Fruit fly (Drosophila melanogaster) whole organism, prepupa: ENCODE data around the gene Cpr76Bd.
A peak's percentile ranks its signal among the peaks of the same experiment; 100 is the strongest.

Experiments
- Blimp-1 ChIP-seq: fragments of 200-800 bp; sonication (Bioruptor generic); optimal IDR thresholded peaks from 3 replicates; lab custom pipeline; 2017; ENCODE audit warnings: missing biosample characterization, missing genetic modification characterization, mild to moderate bottlenecking, moderate library complexity, missing genetic modification reagents
- CG10631 ChIP-seq: fragments of 200-800 bp; sonication (Bioruptor generic); optimal IDR thresholded peaks from 2 replicates; lab custom pipeline; 2016; ENCODE audit warnings: missing biosample characterization, missing genetic modification characterization
- CG10669 ChIP-seq: fragments of 200-800 bp; sonication (Bioruptor generic); optimal IDR thresholded peaks from 3 replicates; lab custom pipeline; 2018; ENCODE audit warnings: missing biosample characterization, mild to moderate bottlenecking, missing genetic modification characterization, moderate library complexity
- CG11294 ChIP-seq: fragments of 200-800 bp; sonication (Bioruptor generic); IDR thresholded peaks from 2 replicates; pipeline ENCODE4 v1.3.6; 2022; ENCODE audit warnings: missing biosample characterization, missing genetic modification characterization
- CG11762 ChIP-seq: fragments of 200-800 bp; sonication (Bioruptor generic); optimal IDR thresholded peaks from 3 replicates; lab custom pipeline; 2016; ENCODE audit warnings: missing biosample characterization, missing genetic modification characterization; ENCODE audit not compliant: insufficient read depth
- CG11902 ChIP-seq: fragments of 200-800 bp; sonication (Bioruptor generic); optimal IDR thresholded peaks from 3 replicates; lab custom pipeline; 2016; ENCODE audit warnings: missing biosample characterization, missing genetic modification characterization
- CG15336 ChIP-seq: fragments of 200-800 bp; sonication (Bioruptor generic); IDR thresholded peaks from 2 replicates; pipeline ENCODE4 v1.3.6; 2022; ENCODE audit warnings: missing biosample characterization, missing genetic modification characterization
- CG16779 ChIP-seq: fragments of 200-800 bp; sonication (Bioruptor generic); optimal IDR thresholded peaks from 3 replicates; lab custom pipeline; 2017; ENCODE audit warnings: missing biosample characterization, mild to moderate bottlenecking, missing genetic modification characterization
- CG32006 ChIP-seq: fragments of 200-800 bp; sonication (Bioruptor generic); optimal IDR thresholded peaks from 3 replicates; lab custom pipeline; 2017; ENCODE audit warnings: missing biosample characterization, mild to moderate bottlenecking, missing genetic modification characterization
- CG34406 ChIP-seq: fragments of 200-800 bp; sonication (Bioruptor generic); optimal IDR thresholded peaks from 3 replicates; lab custom pipeline; 2016; ENCODE audit warnings: missing biosample characterization, missing genetic modification characterization
- CG3919 ChIP-seq: fragments of 200-800 bp; sonication (Bioruptor generic); optimal IDR thresholded peaks from 3 replicates; lab custom pipeline; 2016; ENCODE audit warnings: missing biosample characterization, missing genetic modification characterization
- CG6163 ChIP-seq: fragments of 200-800 bp; sonication (Bioruptor generic); IDR thresholded peaks from 3 replicates; pipeline ENCODE4 v1.3.6; 2022; ENCODE audit warnings: missing biosample characterization, missing genetic modification characterization
- CG6276 ChIP-seq: fragments of 200-800 bp; sonication (Bioruptor generic); optimal IDR thresholded peaks from 2 replicates; lab custom pipeline; 2017; ENCODE audit warnings: missing biosample characterization, mild to moderate bottlenecking, missing genetic modification characterization
- CG6808 ChIP-seq: fragments of 200-800 bp; sonication (Bioruptor generic); optimal IDR thresholded peaks from 3 replicates; lab custom pipeline; 2017; ENCODE audit warnings: missing biosample characterization, missing genetic modification characterization, mild to moderate bottlenecking, moderate library complexity, missing genetic modification reagents
- CG8319 ChIP-seq: fragments of 200-800 bp; sonication (Bioruptor generic); optimal IDR thresholded peaks from 3 replicates; lab custom pipeline; 2016; ENCODE audit warnings: missing biosample characterization, missing genetic modification characterization
- CG9139 ChIP-seq: fragments of 200-800 bp; sonication (Bioruptor generic); optimal IDR thresholded peaks from 3 replicates; lab custom pipeline; 2017; ENCODE audit warnings: missing biosample characterization, mild to moderate bottlenecking, missing genetic modification characterization
- Eip75B ChIP-seq: fragments of 200-800 bp; sonication (Bioruptor generic); optimal IDR thresholded peaks from 3 replicates; lab custom pipeline; 2016; ENCODE audit warnings: missing biosample characterization, missing genetic modification characterization
- Eip78C ChIP-seq: fragments of 200-800 bp; sonication (Bioruptor generic); peaks from one replicate; lab custom pipeline; 2016; ENCODE audit warnings: missing biosample characterization, missing genetic modification characterization
- Eip93F ChIP-seq: fragments of 200-800 bp; sonication (Bioruptor generic); optimal IDR thresholded peaks from 2 replicates; lab custom pipeline; 2016; ENCODE audit warnings: missing biosample characterization, mild to moderate bottlenecking, missing genetic modification characterization
- Ets96B ChIP-seq: fragments of 200-800 bp; optimal IDR thresholded peaks from 2 replicates; lab custom pipeline; 2019; ENCODE audit warnings: missing biosample characterization, mild to moderate bottlenecking, missing genetic modification characterization, moderate library complexity
- Hr38 ChIP-seq: sonication (Bioruptor generic); optimal IDR thresholded peaks from 2 replicates; lab custom pipeline; 2016; ENCODE audit warnings: missing biosample characterization, missing genetic modification characterization
- Hr39 ChIP-seq: fragments of 200-800 bp; sonication (Bioruptor generic); optimal IDR thresholded peaks from 2 replicates; lab custom pipeline; 2016; ENCODE audit warnings: missing biosample characterization, missing genetic modification characterization
- Hr4 ChIP-seq: fragments of 200-800 bp; sonication (Bioruptor generic); optimal IDR thresholded peaks from 3 replicates; lab custom pipeline; 2016; ENCODE audit warnings: missing biosample characterization, missing genetic modification characterization
- Met ChIP-seq: fragments of 200-800 bp; sonication (Bioruptor generic); optimal IDR thresholded peaks from 3 replicates; lab custom pipeline; 2016; ENCODE audit warnings: missing biosample characterization, missing genetic modification characterization
- Sox102F ChIP-seq: fragments of 200-800 bp; sonication (Bioruptor generic); optimal IDR thresholded peaks from 2 replicates; lab custom pipeline; 2016; ENCODE audit warnings: missing biosample characterization, mild to moderate bottlenecking, missing genetic modification characterization
- Sox14 ChIP-seq: fragments of 200-800 bp; sonication (Bioruptor generic); optimal IDR thresholded peaks from 3 replicates; lab custom pipeline; 2016; ENCODE audit warnings: missing biosample characterization, missing genetic modification characterization
- Sox15 ChIP-seq: fragments of 200-800 bp; sonication (Bioruptor generic); optimal IDR thresholded peaks from 3 replicates; lab custom pipeline; 2016; ENCODE audit warnings: missing biosample characterization, missing genetic modification characterization
- achi ChIP-seq: fragments of 200-800 bp; sonication (Bioruptor generic); optimal IDR thresholded peaks from 3 replicates; lab custom pipeline; 2016; ENCODE audit warnings: missing biosample characterization, missing genetic modification characterization
- cyc ChIP-seq: fragments of 200-800 bp; sonication (Bioruptor generic); optimal IDR thresholded peaks from 3 replicates; lab custom pipeline; 2016; ENCODE audit warnings: missing biosample characterization, missing genetic modification characterization
- dac ChIP-seq: fragments of 200-800 bp; sonication (Bioruptor generic); optimal IDR thresholded peaks from 2 replicates; lab custom pipeline; 2017; ENCODE audit warnings: missing biosample characterization, mild to moderate bottlenecking, missing genetic modification characterization
- dsx ChIP-seq: fragments of 200-800 bp; optimal IDR thresholded peaks from 3 replicates; lab custom pipeline; 2019; ENCODE audit warnings: missing biosample characterization, mild to moderate bottlenecking, missing genetic modification characterization, moderate library complexity; ENCODE audit not compliant: poor library complexity, severe bottlenecking
- eg ChIP-seq: fragments of 200-800 bp; sonication (Bioruptor generic); IDR thresholded peaks from 3 replicates; pipeline ENCODE4 v1.3.6; 2022; ENCODE audit warnings: missing biosample characterization, missing genetic modification characterization
- esn ChIP-seq: fragments of 200-800 bp; sonication (Bioruptor generic); optimal IDR thresholded peaks from 2 replicates; lab custom pipeline; 2016; ENCODE audit warnings: missing biosample characterization, mild to moderate bottlenecking, missing genetic modification characterization, moderate library complexity
- fd59A ChIP-seq: fragments of 200-800 bp; sonication (Bioruptor generic); optimal IDR thresholded peaks from 2 replicates; lab custom pipeline; 2017; ENCODE audit warnings: missing biosample characterization, mild to moderate bottlenecking, missing genetic modification characterization, missing genetic modification reagents
- fd85E ChIP-seq: fragments of 200-800 bp; sonication (Bioruptor generic); optimal IDR thresholded peaks from 3 replicates; lab custom pipeline; 2016; ENCODE audit warnings: missing biosample characterization, missing genetic modification characterization
- lz ChIP-seq: fragments of 200-800 bp; sonication (Bioruptor generic); optimal IDR thresholded peaks from 3 replicates; lab custom pipeline; 2016; ENCODE audit warnings: missing biosample characterization, missing genetic modification characterization
- spab ChIP-seq: fragments of 200-800 bp; sonication (Bioruptor generic); optimal IDR thresholded peaks from 2 replicates; lab custom pipeline; 2017; ENCODE audit warnings: missing biosample characterization, mild to moderate bottlenecking, missing genetic modification characterization, missing genetic modification reagents
- ss ChIP-seq, 2 experiments: fragments of 200-800 bp; sonication (Bioruptor generic); optimal IDR thresholded peaks; 2 replicates in 1 of 2; 3 replicates in 1 of 2; lab custom pipeline; 2017 to 2018; ENCODE audit warnings: mild to moderate bottlenecking in 2 of 2, missing biosample characterization in 2 of 2, missing genetic modification characterization in 2 of 2, moderate library complexity in 1 of 2
- topi ChIP-seq: fragments of 200-800 bp; sonication (Bioruptor generic); optimal IDR thresholded peaks from 3 replicates; lab custom pipeline; 2016; ENCODE audit warnings: missing biosample characterization, missing genetic modification characterization
- vri ChIP-seq: fragments of 200-800 bp; sonication (Bioruptor generic); optimal IDR thresholded peaks from 3 replicates; lab custom pipeline; 2016; ENCODE audit warnings: missing biosample characterization, mild to moderate bottlenecking, missing genetic modification characterization

The Cpr76Bd gene

DNA sequence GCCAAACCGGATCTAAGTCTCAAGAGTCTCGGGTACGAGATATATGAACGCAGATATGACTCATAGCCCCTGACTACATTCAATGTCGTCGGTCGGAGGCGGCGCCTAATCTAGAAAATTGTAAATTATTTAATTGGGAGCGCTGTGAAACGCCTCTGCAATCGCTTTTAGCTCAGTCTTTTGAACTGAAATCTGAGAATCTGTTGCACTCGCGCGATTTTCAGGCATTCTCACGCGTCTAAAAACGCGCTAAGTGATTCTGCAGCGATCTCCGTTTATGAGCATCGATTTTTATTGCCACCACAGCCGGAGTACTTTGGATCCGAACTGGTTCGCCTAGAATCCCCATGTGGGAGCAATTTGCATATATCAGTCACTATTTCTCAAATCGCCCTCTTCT, 4.0 kb upstream of the Cpr76Bd start:
- TF ChIP-seq CG32006 (GFP tag; lab: Kevin White, UChicago) (no peak), vri (GFP tag; lab: Kevin White, UChicago) (no peak), fd85E (GFP tag; lab: Kevin White, UChicago) (no peak), topi (no peak), Eip93F (GFP tag; lab: Kevin White, UChicago) (no peak), fd59A (GFP tag; lab: Kevin White, UChicago) (no peak), Met (GFP tag; lab: Kevin White, UChicago) (no peak), Sox15 (GFP tag; lab: Kevin White, UChicago) (no peak)
- TF ChIP-seq, all 60 proteins: peak for 0

- no peak for TF ChIP-seq Blimp-1
- TF ChIP-seq CG8319 = no peak
- no peak for TF ChIP-seq CG10669
- no peak for TF ChIP-seq CG16779 (tag; lab: Kevin White, UChicago)
- TF ChIP-seq Sox15 (GFP tag; lab: Kevin White, UChicago) = no peak
- TF ChIP-seq Sox102F (GFP tag; lab: Kevin White, UChicago) = no peak
- no peak for TF ChIP-seq CG6808
- no peak for TF ChIP-seq Ets96B
- no peak for TF ChIP-seq cyc (GFP tag; lab: Kevin White, UChicago)
- TF ChIP-seq Eip75B (GFP tag; lab: Kevin White, UChicago) = no peak
- no peak for TF ChIP-seq dac (GFP tag; lab: Kevin White, UChicago)
- TF ChIP-seq CG34406 (GFP tag; lab: Kevin White, UChicago) = no peak
- TF ChIP-seq Sox14 = no peak
- TF ChIP-seq CG11762 (GFP tag; lab: Kevin White, UChicago) = no peak
Observed at dm6 chr3L:19544105-19544504, 11.6 kb downstream of the Cpr76Bd start, which contains the start of the genes CG46434 and Dred. Gene CG46434, minus strand, starts transcription at chr3L:19544205. Gene Dred, minus strand, starts transcription at chr3L:19544205.

dm6 chr3L:19544810-19545209, 12.3 kb downstream of the Cpr76Bd start, which contains the start of the genes CG46435 and Rcd7:
Gene CG46435, plus strand, starts transcription at chr3L:19545110.
Gene Rcd7, plus strand, starts transcription at chr3L:19545110.
- TF ChIP-seq CG11294 (GFP tag; lab: Robert Waterston, UW) (no peak), vri (GFP tag; lab: Kevin White, UChicago) (no peak), lz (no peak), eg (GFP tag; lab: Robert Waterston, UW) (no peak)

DNA sequence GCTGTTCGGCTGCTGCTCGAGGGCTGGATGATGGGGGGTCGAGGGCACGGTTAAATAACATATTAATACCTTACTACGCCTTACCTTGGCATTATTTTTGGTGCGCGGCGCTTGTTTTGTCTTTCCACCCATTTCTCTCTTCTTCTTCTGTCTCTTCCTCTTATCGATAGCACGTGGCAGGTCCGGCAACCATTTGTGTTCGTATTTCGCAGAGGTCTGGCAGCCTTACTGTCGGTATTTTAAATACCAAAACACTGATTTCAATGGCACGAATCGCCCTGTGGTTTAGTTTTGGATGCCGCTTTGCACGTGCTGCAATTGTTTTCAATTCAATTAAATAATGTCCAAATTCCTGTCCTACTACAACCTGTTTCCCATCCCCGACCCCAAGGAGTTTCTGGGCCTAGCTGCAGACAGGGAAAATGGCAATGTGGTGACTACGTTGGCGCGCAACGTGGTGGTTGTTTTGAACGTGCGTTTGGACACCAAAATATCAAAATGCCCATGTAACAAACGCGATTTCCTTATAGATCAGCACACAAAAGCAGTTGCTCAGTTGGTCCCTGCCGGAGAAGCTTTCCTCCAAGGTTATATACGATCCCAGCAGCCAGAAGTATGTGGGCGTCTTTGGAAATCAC, 19.7 kb downstream of the Cpr76Bd start, which contains the start of the genes Ltn1 and CG9300:
TSS of gene Ltn1 (minus strand) at position 155 of the 638 bp plus-strand sequence.
TSS of gene CG9300 (plus strand) at position 285 of the 638 bp plus-strand sequence.
- no peak for TF ChIP-seq CG11902 (GFP tag; lab: Kevin White, UChicago)
- no peak for TF ChIP-seq lz
- TF ChIP-seq vri (GFP tag; lab: Kevin White, UChicago) = no peak
- no peak for TF ChIP-seq Hr4 (GFP tag; lab: Kevin White, UChicago)
- no peak for TF ChIP-seq CG8319
- no peak for TF ChIP-seq ss (GFP tag; optimal IDR thresholded peaks at IDR 0.05; lab: Kevin White, UChicago)
- no peak for TF ChIP-seq CG32006 (GFP tag; lab: Kevin White, UChicago)
- no peak for TF ChIP-seq Hr39 (GFP tag; lab: Kevin White, UChicago)
- TF ChIP-seq eg (GFP tag; lab: Robert Waterston, UW) = no peak
- no peak for TF ChIP-seq achi (GFP tag; lab: Kevin White, UChicago)
- TF ChIP-seq CG6276 (GFP tag; lab: Kevin White, UChicago) = no peak
- TF ChIP-seq CG15336 (GFP tag; lab: Robert Waterston, UW) = no peak

dm6 chr3L:19555906-19556457, 23.4 kb downstream of the Cpr76Bd start:
- TF ChIP-seq cyc (GFP tag; lab: Kevin White, UChicago) (peak; percentile 39), Eip78C (GFP tag; lab: Kevin White, UChicago) (peak; percentile 82), dsx (GFP tag; lab: Kevin White, UChicago) (no peak), ss (GFP tag; optimal IDR thresholded peaks at IDR 0.05; lab: Kevin White, UChicago) (no peak), CG9139 (GFP tag; lab: Kevin White, UChicago) (no peak), Hr38 (GFP tag; lab: Kevin White, UChicago) (no peak), CG3919 (GFP tag; lab: Kevin White, UChicago) (no peak), fd85E (GFP tag; lab: Kevin White, UChicago) (no peak), esn (GFP tag; lab: Kevin White, UChicago) (peak; percentile 63), lz (no peak), CG11762 (GFP tag; lab: Kevin White, UChicago) (no peak), CG6163 (no peak), CG10631 (GFP tag; lab: Kevin White, UChicago) (no peak), spab (GFP tag; lab: Kevin White, UChicago) (no peak), CG6808 (no peak), Met (GFP tag; lab: Kevin White, UChicago) (no peak), vri (GFP tag; lab: Kevin White, UChicago) (no peak), Eip75B (GFP tag; lab: Kevin White, UChicago) (no peak), eg (GFP tag; lab: Robert Waterston, UW) (no peak), CG32006 (GFP tag; lab: Kevin White, UChicago) (no peak)
